Worm (Caenorhabditis elegans) whole organism, L1 larva: ENCODE data around the gene Y53G8AM.7.

Experiments
- C16A3.4 ChIP-seq: fragments of 150-350 bp; optimal IDR thresholded peaks from 2 replicates; lab custom pipeline; 2014; ENCODE audit warnings: missing biosample characterization, missing genetic modification characterization
- Y116A8C.19 ChIP-seq: sonication (generic microtip); optimal IDR thresholded peaks from 2 replicates; lab custom pipeline; 2016; ENCODE audit warnings: missing compliant biosample characterization, missing genetic modification characterization, borderline replicate concordance
- aha-1 ChIP-seq: fragments of 150-350 bp; optimal IDR thresholded peaks from 2 replicates; lab custom pipeline; 2014; ENCODE audit warnings: missing biosample characterization, missing genetic modification characterization
- alr-1 ChIP-seq: fragments of 200-800 bp; sonication (Bioruptor generic); optimal IDR thresholded peaks from 2 replicates; lab custom pipeline; 2018; ENCODE audit warnings: borderline replicate concordance, mild to moderate bottlenecking, missing genetic modification characterization, missing compliant biosample characterization
- ama-1 ChIP-seq: fragments of 150-350 bp; optimal IDR thresholded peaks from 2 replicates; lab custom pipeline; 2014
- ceh-88 ChIP-seq: fragments of 200-800 bp; sonication (Bioruptor generic); IDR thresholded peaks from 2 replicates; pipeline ENCODE4 v1.3.6; 2022; ENCODE audit warnings: missing genetic modification characterization, missing compliant biosample characterization
- ceh-90 ChIP-seq: sonication (generic microtip); optimal IDR thresholded peaks from 2 replicates; lab custom pipeline; 2016; ENCODE audit warnings: missing genetic modification characterization, missing compliant biosample characterization
- ces-1 ChIP-seq: fragments of 150-350 bp; optimal IDR thresholded peaks from 2 replicates; lab custom pipeline; 2014; ENCODE audit warnings: missing biosample characterization, missing genetic modification reagents, missing genetic modification characterization
- dpl-1 ChIP-seq, 3 experiments: fragments of 150-350 bp in 2 of 3; sonication (generic microtip) in 1 of 3; optimal IDR thresholded peaks; 2 replicates each; lab custom pipeline; 2014 to 2017; ENCODE audit warnings: missing biosample characterization in 3 of 3, missing genetic modification characterization in 3 of 3, missing genetic modification reagents in 3 of 3
- egl-13 ChIP-seq: sonication (generic microtip); optimal IDR thresholded peaks from 2 replicates; lab custom pipeline; 2016; ENCODE audit warnings: missing genotype, missing genetic modification reagents, missing genetic modification characterization, missing compliant biosample characterization
- egl-27 ChIP-seq, 2 experiments: fragments of 150-350 bp in 1 of 2; sonication (generic microtip); optimal IDR thresholded peaks; 3 replicates each; lab custom pipeline; 2017 to 2018; ENCODE audit warnings: missing biosample characterization in 2 of 2, missing genetic modification characterization in 2 of 2, missing genetic modification reagents in 2 of 2
- elt-2 ChIP-seq: sonication (generic microtip); optimal IDR thresholded peaks from 2 replicates; lab custom pipeline; 2016; ENCODE audit warnings: missing genetic modification characterization, mild to moderate bottlenecking, inconsistent platforms, missing compliant biosample characterization, missing genetic modification reagents
- elt-3 ChIP-seq, 6 experiments: fragments of 150-350 bp in 1 of 6; sonication (generic microtip); optimal IDR thresholded peaks; 2 replicates each; lab custom pipeline; 2017 to 2018; ENCODE audit warnings: missing biosample characterization in 6 of 6, missing genetic modification characterization in 6 of 6, inconsistent platforms in 1 of 6
- ets-5 ChIP-seq: fragments of 200-800 bp; sonication (Bioruptor generic); IDR thresholded peaks from 2 replicates; pipeline ENCODE4 v1.3.6; 2022; ENCODE audit warnings: missing genetic modification characterization, missing compliant biosample characterization
- fkh-10 ChIP-seq: sonication (generic microtip); optimal IDR thresholded peaks from 2 replicates; lab custom pipeline; 2017; ENCODE audit warnings: missing biosample characterization, missing genetic modification reagents, missing genetic modification characterization
- fkh-4 ChIP-seq: sonication (generic microtip); optimal IDR thresholded peaks from 2 replicates; lab custom pipeline; 2016; ENCODE audit warnings: missing compliant biosample characterization, missing genetic modification characterization, borderline replicate concordance
- fos-1 ChIP-seq: fragments of 150-350 bp; optimal IDR thresholded peaks from 2 replicates; lab custom pipeline; 2014; ENCODE audit warnings: missing biosample characterization, missing genetic modification characterization
- grh-1 ChIP-seq: fragments of 200-800 bp; sonication (Bioruptor generic); IDR thresholded peaks from 2 replicates; pipeline ENCODE4 v1.3.6; 2022; ENCODE audit warnings: missing genetic modification reagents, missing genetic modification characterization, missing compliant biosample characterization
- isw-1 ChIP-seq: fragments of 200-800 bp; sonication (Bioruptor generic); IDR thresholded peaks from 2 replicates; pipeline ENCODE4 v1.3.6; 2022; ENCODE audit warnings: missing genetic modification characterization, missing compliant biosample characterization
- jun-1 ChIP-seq: fragments of 150-350 bp; optimal IDR thresholded peaks from 2 replicates; lab custom pipeline; 2014; ENCODE audit warnings: missing biosample characterization, missing genetic modification reagents, missing genetic modification characterization
- lin-13 ChIP-seq: fragments of 150-350 bp; optimal IDR thresholded peaks from 2 replicates; lab custom pipeline; 2014; ENCODE audit warnings: missing biosample characterization, missing genetic modification reagents, missing genetic modification characterization
- lin-14 ChIP-seq: fragments of 200-800 bp; sonication (Bioruptor generic); optimal IDR thresholded peaks from 2 replicates; lab custom pipeline; 2018; ENCODE audit warnings: mild to moderate bottlenecking, missing genetic modification characterization, moderate library complexity, missing compliant biosample characterization
- lin-15B ChIP-seq: fragments of 150-350 bp; sonication (generic microtip); optimal IDR thresholded peaks from 3 replicates; lab custom pipeline; 2014; ENCODE audit warnings: missing biosample characterization, missing genetic modification characterization
- lin-35 ChIP-seq, 2 experiments: fragments of 150-350 bp; optimal IDR thresholded peaks; 2 replicates each; lab custom pipeline; 2014; ENCODE audit warnings: missing biosample characterization in 2 of 2, missing genetic modification characterization in 2 of 2, missing genetic modification reagents in 2 of 2
- lir-3 ChIP-seq: sonication (generic microtip); optimal IDR thresholded peaks from 2 replicates; lab custom pipeline; 2016; ENCODE audit warnings: mild to moderate bottlenecking, missing genetic modification characterization, moderate library complexity, missing compliant biosample characterization; ENCODE audit not compliant: poor library complexity
- lsy-2 ChIP-seq, 2 experiments: fragments of 150-350 bp; optimal IDR thresholded peaks; 2 replicates each; lab custom pipeline; 2014; ENCODE audit warnings: missing biosample characterization in 2 of 2, missing genetic modification characterization in 2 of 2
- mdl-1 ChIP-seq, 2 experiments: fragments of 150-350 bp; optimal IDR thresholded peaks; 2 replicates each; lab custom pipeline; 2014 to 2017; ENCODE audit warnings: missing biosample characterization in 2 of 2, missing genetic modification characterization in 2 of 2, inconsistent platforms in 1 of 2
- mef-2 ChIP-seq: fragments of 150-350 bp; optimal IDR thresholded peaks from 2 replicates; lab custom pipeline; 2014; ENCODE audit warnings: missing biosample characterization, missing genetic modification characterization
- mep-1 ChIP-seq: fragments of 150-350 bp; optimal IDR thresholded peaks from 2 replicates; lab custom pipeline; 2014; ENCODE audit warnings: missing biosample characterization, missing genetic modification characterization
- nhr-19 ChIP-seq: fragments of 200-800 bp; sonication (Bioruptor generic); conservative IDR thresholded peaks from 2 replicates; pipeline ENCODE4 v1.3.6; 2022; ENCODE audit warnings: missing genetic modification characterization, missing compliant biosample characterization
- nhr-237 ChIP-seq: fragments of 150-350 bp; optimal IDR thresholded peaks from 2 replicates; lab custom pipeline; 2014; ENCODE audit warnings: missing biosample characterization, missing genetic modification characterization
- nhr-71 ChIP-seq: sonication (generic microtip); optimal IDR thresholded peaks from 2 replicates; lab custom pipeline; 2016; ENCODE audit warnings: mild to moderate bottlenecking, missing genetic modification characterization, moderate library complexity, missing compliant biosample characterization
- nhr-76 ChIP-seq: sonication (generic microtip); optimal IDR thresholded peaks from 2 replicates; lab custom pipeline; 2017; ENCODE audit warnings: missing biosample characterization, missing genetic modification characterization
- nhr-77 ChIP-seq: fragments of 150-350 bp; optimal IDR thresholded peaks from 2 replicates; lab custom pipeline; 2014; ENCODE audit warnings: missing biosample characterization, missing genetic modification characterization
- nhr-84 ChIP-seq: sonication (generic microtip); optimal IDR thresholded peaks from 2 replicates; lab custom pipeline; 2017; ENCODE audit warnings: missing biosample characterization, missing genetic modification characterization
- pag-3 ChIP-seq: sonication (generic microtip); optimal IDR thresholded peaks from 2 replicates; lab custom pipeline; 2017; ENCODE audit warnings: missing genetic modification characterization, mild to moderate bottlenecking, missing compliant biosample characterization, antibody characterized with exemption, borderline replicate concordance; ENCODE audit not compliant: insufficient read depth
- rnt-1 ChIP-seq: sonication (generic microtip); optimal IDR thresholded peaks from 2 replicates; lab custom pipeline; 2016; ENCODE audit warnings: mild to moderate bottlenecking, missing genetic modification characterization, moderate library complexity, missing compliant biosample characterization
- snu-23 ChIP-seq: sonication (generic microtip); optimal IDR thresholded peaks from 2 replicates; lab custom pipeline; 2016; ENCODE audit warnings: missing genetic modification characterization, missing compliant biosample characterization
- sox-4 ChIP-seq: sonication (generic microtip); optimal IDR thresholded peaks from 2 replicates; lab custom pipeline; 2016; ENCODE audit warnings: missing genetic modification characterization, missing compliant biosample characterization
- sptf-1 ChIP-seq: fragments of 150-350 bp; optimal IDR thresholded peaks from 2 replicates; lab custom pipeline; 2014; ENCODE audit warnings: missing biosample characterization, missing genetic modification characterization
- sup-37 ChIP-seq: fragments of 200-800 bp; sonication (Bioruptor generic); optimal IDR thresholded peaks from 2 replicates; lab custom pipeline; 2018; ENCODE audit warnings: mild to moderate bottlenecking, missing genetic modification characterization, missing compliant biosample characterization
- tlp-1 ChIP-seq: fragments of 150-350 bp; optimal IDR thresholded peaks from 2 replicates; lab custom pipeline; 2014; ENCODE audit warnings: missing biosample characterization, missing genetic modification characterization
- unc-30 ChIP-seq: sonication (generic microtip); optimal IDR thresholded peaks from 2 replicates; lab custom pipeline; 2017; ENCODE audit warnings: missing biosample characterization, missing genetic modification characterization
- unc-62 ChIP-seq: fragments of 150-350 bp; optimal IDR thresholded peaks from 2 replicates; lab custom pipeline; 2014; ENCODE audit warnings: missing biosample characterization, missing genetic modification reagents, missing genetic modification characterization
- unc-86 ChIP-seq: sonication (generic microtip); optimal IDR thresholded peaks from 2 replicates; lab custom pipeline; 2016; ENCODE audit warnings: missing genetic modification characterization, missing compliant biosample characterization
- vab-15 ChIP-seq: sonication (generic microtip); optimal IDR thresholded peaks from 2 replicates; lab custom pipeline; 2017; ENCODE audit warnings: missing genotype, mild to moderate bottlenecking, missing genetic modification characterization, missing compliant biosample characterization
- zag-1 ChIP-seq: fragments of 150-350 bp; optimal IDR thresholded peaks from 2 replicates; lab custom pipeline; 2014; ENCODE audit warnings: missing biosample characterization, missing genetic modification characterization
- zip-4 ChIP-seq: fragments of 200-800 bp; sonication (Bioruptor generic); optimal IDR thresholded peaks from 2 replicates; lab custom pipeline; 2018; ENCODE audit warnings: mild to moderate bottlenecking, missing genetic modification characterization, moderate library complexity, missing compliant biosample characterization
- ztf-11 ChIP-seq, 2 experiments: sonication (generic microtip); optimal IDR thresholded peaks; 2 replicates each; lab custom pipeline; 2016 to 2017; ENCODE audit warnings: missing genetic modification characterization in 2 of 2, missing biosample characterization in 1 of 2, missing compliant biosample characterization in 1 of 2
- ztf-4 ChIP-seq: fragments of 150-350 bp; optimal IDR thresholded peaks from 2 replicates; lab custom pipeline; 2014; ENCODE audit warnings: missing biosample characterization, missing genetic modification characterization

Y53G8AM.7 gene

DNA sequence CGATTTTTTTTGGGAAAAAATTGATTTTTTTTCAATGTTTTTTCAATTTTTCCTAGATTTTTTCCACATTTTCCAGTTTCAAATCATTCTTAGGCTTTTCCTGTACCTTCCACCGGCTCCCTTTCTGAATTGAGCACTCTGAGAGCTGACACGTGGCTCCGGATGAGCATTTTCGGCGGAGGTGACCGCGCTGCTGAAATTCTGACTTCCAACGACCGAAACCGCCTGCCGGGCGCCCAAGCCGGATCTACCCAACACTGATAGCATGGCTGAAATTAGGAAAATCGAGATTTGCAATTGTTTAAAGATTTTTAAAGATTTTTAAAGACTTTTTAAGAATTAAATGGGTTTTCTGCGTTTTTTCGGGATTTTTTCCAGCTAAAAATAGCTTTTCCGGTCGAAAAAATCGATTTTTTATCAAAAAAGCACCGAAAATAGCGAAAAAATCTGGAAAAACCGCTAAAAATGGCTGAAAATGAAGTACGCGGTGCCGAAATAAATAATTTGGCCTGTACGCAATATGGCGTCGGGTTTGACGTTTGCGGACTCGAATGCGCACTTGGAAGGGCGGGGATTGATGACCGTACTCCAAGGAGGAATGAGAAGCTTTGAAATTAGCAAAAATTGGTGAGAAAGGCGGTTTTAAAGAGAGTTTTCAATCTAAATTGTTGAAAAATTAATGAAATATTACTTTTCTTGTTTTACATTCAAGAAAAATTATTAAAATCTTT lies 18.0 kb downstream of the Y53G8AM.7 start, which contains the start of gene nduf-9 (continued):
- TF ChIP-seq unc-30 (tag; lab: Kevin White, UChicago) (no peak), ces-1 (GFP tag; lab: Kevin White, UChicago) (no peak), lin-15B (no peak), mep-1 (tag; lab: Kevin White, UChicago) (peak; percentile 61), nhr-76 (tag; lab: Kevin White, UChicago) (no peak), lir-3 (tag; lab: Kevin White, UChicago) (no peak), tlp-1 (tag; lab: Kevin White, UChicago) (no peak), nhr-84 (tag; lab: Kevin White, UChicago) (no peak), ztf-4 (tag; lab: Kevin White, UChicago) (no peak), zag-1 (tag; lab: Kevin White, UChicago) (no peak), alr-1 (tag; lab: Kevin White, UChicago) (no peak), fkh-4 (tag; lab: Kevin White, UChicago) (no peak), vab-15 (tag; lab: Kevin White, UChicago) (no peak), sox-4 (tag; lab: Kevin White, UChicago) (peak; percentile 24), egl-13 (tag; lab: Kevin White, UChicago) (no peak), ets-5 (GFP tag; lab: Robert Waterston, UW) (no peak), nhr-77 (tag; lab: Kevin White, UChicago) (no peak), dpl-1 (GFP tag; optimal IDR thresholded peaks at IDR 0.05; lab: Kevin White, UChicago) (peak; percentile 50 to 71 (median 65)), isw-1 (GFP tag; lab: Robert Waterston, UW) (peak; percentile 17; the same call in 1 of the 2 replicates), ztf-11 (tag; optimal IDR thresholded peaks at IDR 0.05; lab: Kevin White, UChicago) (no peak), lin-35 (GFP tag; optimal IDR thresholded peaks at IDR 0.05; lab: Kevin White, UChicago) (peak; percentile 59 to 72), ceh-90 (tag; lab: Kevin White, UChicago) (no peak), rnt-1 (tag; lab: Kevin White, UChicago) (no peak), pag-3 (tag; lab: Kevin White, UChicago) (no peak), C16A3.4 (tag; lab: Kevin White, UChicago) (peak; percentile 13), unc-86 (tag; lab: Kevin White, UChicago) (no peak), grh-1 (GFP tag; lab: Robert Waterston, UW) (no peak), lsy-2 (tag; optimal IDR thresholded peaks at IDR 0.05; lab: Kevin White, UChicago) (peak; percentile 88 to 98), fkh-10 (GFP tag; lab: Kevin White, UChicago) (no peak), mef-2 (tag; lab: Kevin White, UChicago) (no peak), lin-13 (GFP tag; lab: Kevin White, UChicago) (no peak), nhr-71 (tag; lab: Kevin White, UChicago) (no peak), lin-14 (no peak), fos-1 (tag; lab: Kevin White, UChicago) (no peak), nhr-237 (tag; lab: Kevin White, UChicago) (no peak), aha-1 (tag; lab: Kevin White, UChicago) (no peak), mdl-1 (tag; optimal IDR thresholded peaks at IDR 0.05; lab: Kevin White, UChicago) (no peak), jun-1 (tag; lab: Kevin White, UChicago) (no peak), nhr-19 (GFP tag; lab: Robert Waterston, UW) (no peak), Y116A8C.19 (tag; lab: Kevin White, UChicago) (no peak), elt-3 (tag; optimal IDR thresholded peaks at IDR 0.05; lab: Kevin White, UChicago) (no peak), sptf-1 (tag; lab: Kevin White, UChicago) (no peak), elt-2 (tag; lab: Kevin White, UChicago) (no peak), egl-27 (tag; optimal IDR thresholded peaks at IDR 0.05; lab: Kevin White, UChicago) (no peak), unc-62 (no peak), sup-37 (GFP tag; lab: Kevin White, UChicago) (no peak), zip-4 (no peak), ama-1 (lab: Kevin White, UChicago) (no peak), ceh-88 (no peak), snu-23 (GFP tag; lab: Kevin White, UChicago) (peak; percentile 58)
